Worm (Caenorhabditis elegans): ENCODE results near the gene let-805.

ce11 chrIII:2657783-2658182 is at the start of gene let-805:
- TF ChIP-seq F13C5.2 (tag; optimal IDR thresholded peaks at IDR 0.05) (no peak), tra-4 (tag; optimal IDR thresholded peaks at IDR 0.05) (no peak), scrt-1 (GFP tag; IDR thresholded peaks at IDR 0.05) (no peak)
